Fruit fly (Drosophila melanogaster): ENCODE measurements around the gene CG3097.

The CG3097 gene

dm6 chrX:5781520-5781919 is 10.9 kb upstream of the CG3097 start, which contains the start of gene CG3108:
CG3108 (minus strand) TSS chrX:5781620.
- TF ChIP-seq ttk (optimal IDR thresholded peaks at IDR 0.05), result no peak

- TF ChIP-seq h (optimal IDR thresholded peaks at IDR 0.05) (no peak), Myc (optimal IDR thresholded peaks at IDR 0.05) (no peak), Sin3A (optimal IDR thresholded peaks at IDR 0.05) (no peak), psq (optimal IDR thresholded peaks at IDR 0.05) (no peak), insv (optimal IDR thresholded peaks at IDR 0.05) (no peak), ttk (optimal IDR thresholded peaks at IDR 0.05) (no peak)
Measured at dm6 chrX:5776547-5776946, 6.0 kb upstream of the CG3097 start, which contains the start of gene CG42264. CG42264 (minus strand) TSS chrX:5776647.

- no peak for TF ChIP-seq psq (optimal IDR thresholded peaks at IDR 0.05)
- TF ChIP-seq ttk (optimal IDR thresholded peaks at IDR 0.05), result no peak
- no peak for TF ChIP-seq Myc (optimal IDR thresholded peaks at IDR 0.05)
- no peak for TF ChIP-seq h (optimal IDR thresholded peaks at IDR 0.05)
- TF ChIP-seq insv (optimal IDR thresholded peaks at IDR 0.05), result no peak
- no peak for TF ChIP-seq Sin3A (optimal IDR thresholded peaks at IDR 0.05)
Measured at dm6 chrX:5772409-5772808, 1.8 kb upstream of the CG3097 start.

dm6 chrX:5768602-5769251 is 1.9 kb downstream of the CG3097 start:
- TF ChIP-seq insv (optimal IDR thresholded peaks at IDR 0.05) (no peak), Sin3A (optimal IDR thresholded peaks at IDR 0.05) (no peak), Myc (optimal IDR thresholded peaks at IDR 0.05) (no peak), h (optimal IDR thresholded peaks at IDR 0.05) (no peak)

dm6 chrX:5766732-5767131 is 3.8 kb downstream of the CG3097 start:
- TF ChIP-seq psq (optimal IDR thresholded peaks at IDR 0.05), result no peak
- TF ChIP-seq Sin3A (optimal IDR thresholded peaks at IDR 0.05), result no peak
- no peak for TF ChIP-seq ttk (optimal IDR thresholded peaks at IDR 0.05)
- no peak for TF ChIP-seq h (optimal IDR thresholded peaks at IDR 0.05)
- TF ChIP-seq Myc (optimal IDR thresholded peaks at IDR 0.05), result no peak
- TF ChIP-seq insv (optimal IDR thresholded peaks at IDR 0.05), result no peak

- TF ChIP-seq Myc (optimal IDR thresholded peaks at IDR 0.05), result no peak
- no peak for TF ChIP-seq Sin3A (optimal IDR thresholded peaks at IDR 0.05)
- TF ChIP-seq ttk (optimal IDR thresholded peaks at IDR 0.05), result no peak
- TF ChIP-seq h (optimal IDR thresholded peaks at IDR 0.05), result no peak
- no peak for TF ChIP-seq insv (optimal IDR thresholded peaks at IDR 0.05)
- TF ChIP-seq psq (optimal IDR thresholded peaks at IDR 0.05), result no peak
Measured at dm6 chrX:5764001-5764892, 6.3 kb downstream of the CG3097 start, which contains the start of the genes MAPk-Ak2 and CG42699. MAPk-Ak2 (minus strand) TSS chrX:5764203. CG42699 (plus strand) TSS chrX:5764553.

- TF ChIP-seq insv (optimal IDR thresholded peaks at IDR 0.05), result no peak
- no peak for TF ChIP-seq h (optimal IDR thresholded peaks at IDR 0.05)
- no peak for TF ChIP-seq Sin3A (optimal IDR thresholded peaks at IDR 0.05)
- TF ChIP-seq psq (optimal IDR thresholded peaks at IDR 0.05), result no peak
- no peak for TF ChIP-seq ttk (optimal IDR thresholded peaks at IDR 0.05)
- TF ChIP-seq Myc (optimal IDR thresholded peaks at IDR 0.05), result no peak
Measured at dm6 chrX:5763443-5764000, 7.1 kb downstream of the CG3097 start.

- TF ChIP-seq ttk (optimal IDR thresholded peaks at IDR 0.05) (no peak), Myc (optimal IDR thresholded peaks at IDR 0.05) (no peak), Sin3A (optimal IDR thresholded peaks at IDR 0.05) (no peak), insv (optimal IDR thresholded peaks at IDR 0.05) (no peak), h (optimal IDR thresholded peaks at IDR 0.05) (no peak), psq (optimal IDR thresholded peaks at IDR 0.05) (no peak)
Measured at dm6 chrX:5756146-5756545, 14.4 kb downstream of the CG3097 start.

dm6 chrX:5754837-5755828 is 15.4 kb downstream of the CG3097 start, which contains the start of the genes lin-52 and CG15771:
lin-52 (minus strand) TSS chrX:5754958.
CG15771 (plus strand) TSS chrX:5755574.
- TF ChIP-seq Sin3A (optimal IDR thresholded peaks at IDR 0.05) (no peak), insv (optimal IDR thresholded peaks at IDR 0.05) (no peak), Myc (optimal IDR thresholded peaks at IDR 0.05) (no peak), h (optimal IDR thresholded peaks at IDR 0.05) (no peak), psq (optimal IDR thresholded peaks at IDR 0.05) (no peak), ttk (optimal IDR thresholded peaks at IDR 0.05) (no peak)

dm6 chrX:5752838-5753237 is 17.7 kb downstream of the CG3097 start:
- TF ChIP-seq psq (optimal IDR thresholded peaks at IDR 0.05), result no peak
- no peak for TF ChIP-seq ttk (optimal IDR thresholded peaks at IDR 0.05)
- TF ChIP-seq Myc (optimal IDR thresholded peaks at IDR 0.05), result no peak
- TF ChIP-seq Sin3A (optimal IDR thresholded peaks at IDR 0.05), result no peak
- no peak for TF ChIP-seq h (optimal IDR thresholded peaks at IDR 0.05)
- no peak for TF ChIP-seq insv (optimal IDR thresholded peaks at IDR 0.05)

dm6 chrX:5751949-5752348 is 18.6 kb downstream of the CG3097 start, which contains the start of gene CG15772:
CG15772 (plus strand) TSS chrX:5752249.
- no peak for TF ChIP-seq h (optimal IDR thresholded peaks at IDR 0.05)
- no peak for TF ChIP-seq ttk (optimal IDR thresholded peaks at IDR 0.05)
- TF ChIP-seq psq (optimal IDR thresholded peaks at IDR 0.05), result no peak
- no peak for TF ChIP-seq Sin3A (optimal IDR thresholded peaks at IDR 0.05)
- TF ChIP-seq insv (optimal IDR thresholded peaks at IDR 0.05), result no peak
- TF ChIP-seq Myc (optimal IDR thresholded peaks at IDR 0.05), result no peak

Measured in Kc167 (cell line).